Fruit fly (Drosophila melanogaster) whole organism, embryonic: ENCODE measurements around the gene meigo.

Source experiments
- CG7963 ChIP-seq: fragments of 200-800 bp; sonication (Bioruptor generic); IDR thresholded peaks from 3 replicates; pipeline ENCODE4 v1.3.6; 2022; ENCODE audit warnings: missing biosample characterization, missing genetic modification characterization; ENCODE audit not compliant: partially characterized antibody
- h ChIP-seq: fragments of >200 bp; optimal IDR thresholded peaks from 2 replicates; lab custom pipeline; 2017

dm6 chr3R:21130050-21130449 is 8.0 kb upstream of the meigo start, which contains the start of gene Ice2:
- TF ChIP-seq h (lab: Kevin White, UChicago) = no peak
- TF ChIP-seq CG7963 = no peak
